Worm (Caenorhabditis elegans) whole organism, L1 larva: ENCODE measurements around the gene ZK470.2.

Experiments used
- ama-1 ChIP-seq: fragments of 150-350 bp; optimal IDR thresholded peaks from 2 replicates; lab custom pipeline; 2014
- ces-1 ChIP-seq: fragments of 150-350 bp; optimal IDR thresholded peaks from 2 replicates; lab custom pipeline; 2014; ENCODE audit warnings: missing biosample characterization, missing genetic modification reagents, missing genetic modification characterization
- lin-13 ChIP-seq: fragments of 150-350 bp; optimal IDR thresholded peaks from 2 replicates; lab custom pipeline; 2014; ENCODE audit warnings: missing biosample characterization, missing genetic modification reagents, missing genetic modification characterization
- lin-15B ChIP-seq: fragments of 150-350 bp; sonication (generic microtip); optimal IDR thresholded peaks from 3 replicates; lab custom pipeline; 2014; ENCODE audit warnings: missing biosample characterization, missing genetic modification characterization
- lsy-2 ChIP-seq, 2 experiments: fragments of 150-350 bp; optimal IDR thresholded peaks; 2 replicates each; lab custom pipeline; 2014; ENCODE audit warnings: missing biosample characterization in 2 of 2, missing genetic modification characterization in 2 of 2
- mef-2 ChIP-seq: fragments of 150-350 bp; optimal IDR thresholded peaks from 2 replicates; lab custom pipeline; 2014; ENCODE audit warnings: missing biosample characterization, missing genetic modification characterization
- nhr-11 ChIP-seq: fragments of 150-350 bp; optimal IDR thresholded peaks from 2 replicates; lab custom pipeline; 2014; ENCODE audit warnings: missing biosample characterization, missing genetic modification characterization
- nhr-28 ChIP-seq: fragments of 150-350 bp; optimal IDR thresholded peaks from 2 replicates; lab custom pipeline; 2014; ENCODE audit warnings: missing biosample characterization, missing genetic modification characterization
- nhr-76 ChIP-seq: sonication (generic microtip); optimal IDR thresholded peaks from 2 replicates; lab custom pipeline; 2017; ENCODE audit warnings: missing biosample characterization, missing genetic modification characterization
- nhr-90 ChIP-seq: sonication (generic microtip); optimal IDR thresholded peaks from 2 replicates; lab custom pipeline; 2016; ENCODE audit warnings: mild to moderate bottlenecking, missing genetic modification characterization, missing compliant biosample characterization; ENCODE audit not compliant: poor library complexity
- snpc-4 ChIP-seq: fragments of 150-350 bp; optimal IDR thresholded peaks from 2 replicates; lab custom pipeline; 2014; ENCODE audit warnings: missing biosample characterization, missing genetic modification characterization
- sox-4 ChIP-seq: sonication (generic microtip); optimal IDR thresholded peaks from 2 replicates; lab custom pipeline; 2016; ENCODE audit warnings: missing genetic modification characterization, missing compliant biosample characterization
- unc-86 ChIP-seq: sonication (generic microtip); optimal IDR thresholded peaks from 2 replicates; lab custom pipeline; 2016; ENCODE audit warnings: missing genetic modification characterization, missing compliant biosample characterization

- TF ChIP-seq nhr-76 (tag; lab: Kevin White, UChicago): no peak
- no peak for TF ChIP-seq lsy-2 (tag; optimal IDR thresholded peaks at IDR 0.05; lab: Kevin White, UChicago)
- no peak for TF ChIP-seq snpc-4
- no peak for TF ChIP-seq lin-15B
- TF ChIP-seq nhr-11 (tag; lab: Kevin White, UChicago): no peak
- no peak for TF ChIP-seq nhr-28 (tag; lab: Kevin White, UChicago)
- TF ChIP-seq ama-1 (lab: Kevin White, UChicago): no peak
- no peak for TF ChIP-seq lin-13 (GFP tag; lab: Kevin White, UChicago)
- no peak for TF ChIP-seq unc-86
- no peak for TF ChIP-seq ces-1 (GFP tag; lab: Kevin White, UChicago)
- peak; percentile 16 for TF ChIP-seq nhr-90 (tag; lab: Kevin White, UChicago)
- no peak for TF ChIP-seq sox-4 (tag; lab: Kevin White, UChicago)
- no peak for TF ChIP-seq mef-2
Measured at ce11 chrX:4144136-4144781, 9.3 kb downstream of the ZK470.2 start.
